Fruit fly (Drosophila melanogaster) whole organism, embryonic: ENCODE results near the gene Rad9.

ENCODE experiments used
- Aef1 ChIP-seq: fragments of 200-800 bp; sonication (Bioruptor generic); IDR thresholded peaks from 3 replicates; pipeline ENCODE4 v1.3.6; 2022; ENCODE audit warnings: missing biosample characterization, missing genetic modification characterization
- BEAF-32 ChIP-seq: fragments of 200-800 bp; sonication (Bioruptor generic); optimal IDR thresholded peaks from 3 replicates; lab custom pipeline; 2017; ENCODE audit warnings: missing biosample characterization, missing genetic modification characterization, mild to moderate bottlenecking, moderate library complexity, missing genetic modification reagents
- CG1233 ChIP-seq: fragments of 200-800 bp; sonication (Bioruptor generic); optimal IDR thresholded peaks from 4 replicates; lab custom pipeline; 2018; ENCODE audit warnings: missing biosample characterization, mild to moderate bottlenecking, missing genetic modification characterization
- CG12659 ChIP-seq: fragments of 200-800 bp; sonication (Bioruptor generic); optimal IDR thresholded peaks from 3 replicates; lab custom pipeline; 2017; ENCODE audit warnings: mild to moderate bottlenecking, missing biosample characterization, missing genetic modification reagents, missing genetic modification characterization
- CG1603 ChIP-seq: fragments of 200-800 bp; sonication (Bioruptor generic); optimal IDR thresholded peaks from 2 replicates; lab custom pipeline; 2019; ENCODE audit warnings: missing biosample characterization, mild to moderate bottlenecking, missing genetic modification characterization, moderate library complexity
- CG16779 ChIP-seq: fragments of 200-800 bp; sonication (Bioruptor generic); IDR thresholded peaks from 2 replicates; pipeline ENCODE4 v1.3.6; 2022; ENCODE audit warnings: missing biosample characterization, missing genetic modification characterization
- CG17829 ChIP-seq: fragments of 200-800 bp; optimal IDR thresholded peaks from 2 replicates; lab custom pipeline; 2019; ENCODE audit warnings: missing biosample characterization, mild to moderate bottlenecking, missing genetic modification characterization, moderate library complexity
- CG2116 ChIP-seq: fragments of 200-800 bp; sonication (Bioruptor generic); optimal IDR thresholded peaks from 3 replicates; lab custom pipeline; 2018; ENCODE audit warnings: missing biosample characterization, mild to moderate bottlenecking, missing genetic modification characterization
- CG30020 ChIP-seq: fragments of 200-800 bp; optimal IDR thresholded peaks from 2 replicates; lab custom pipeline; 2019; ENCODE audit warnings: missing biosample characterization, mild to moderate bottlenecking, missing genetic modification characterization, moderate library complexity
- CG3065 ChIP-seq: fragments of 200-800 bp; sonication (Bioruptor generic); optimal IDR thresholded peaks from 2 replicates; lab custom pipeline; 2016; ENCODE audit warnings: missing biosample characterization, missing genetic modification characterization
- CG32532 ChIP-seq: fragments of 200-800 bp; sonication (Bioruptor generic); IDR thresholded peaks from 2 replicates; pipeline ENCODE4 v1.3.6; 2022; ENCODE audit warnings: missing biosample characterization, missing genetic modification characterization
- CG33557 ChIP-seq: fragments of 200-800 bp; sonication (Bioruptor generic); optimal IDR thresholded peaks from 2 replicates; lab custom pipeline; 2019; ENCODE audit warnings: missing biosample characterization, mild to moderate bottlenecking, missing genetic modification characterization, moderate library complexity
- CG43689 ChIP-seq: fragments of 200-800 bp; sonication (Bioruptor generic); IDR thresholded peaks from 2 replicates; pipeline ENCODE4 v1.3.6; 2022; ENCODE audit warnings: missing biosample characterization, missing genetic modification characterization
- CG4404 ChIP-seq: fragments of 200-800 bp; sonication (Bioruptor generic); IDR thresholded peaks from 2 replicates; pipeline ENCODE4 v1.3.6; 2022; ENCODE audit warnings: missing biosample characterization, missing genetic modification characterization
- CG5953 ChIP-seq: fragments of 200-800 bp; sonication (Bioruptor generic); IDR thresholded peaks from 2 replicates; pipeline ENCODE4 v1.3.6; 2022; ENCODE audit warnings: missing biosample characterization, missing genetic modification characterization
- CG6689 ChIP-seq: fragments of 200-800 bp; sonication (Bioruptor generic); IDR thresholded peaks from 2 replicates; pipeline ENCODE4 v1.3.6; 2022; ENCODE audit warnings: missing biosample characterization, missing genetic modification characterization
- CG7839 ChIP-seq: fragments of 200-800 bp; sonication (Bioruptor generic); optimal IDR thresholded peaks from 3 replicates; lab custom pipeline; 2018; ENCODE audit warnings: missing biosample characterization, mild to moderate bottlenecking, missing genetic modification characterization, moderate library complexity
- CG7987 ChIP-seq: fragments of 200-800 bp; sonication (Bioruptor generic); optimal IDR thresholded peaks from 2 replicates; lab custom pipeline; 2018; ENCODE audit warnings: missing biosample characterization, mild to moderate bottlenecking, missing genetic modification characterization, moderate library complexity
- CG8089 ChIP-seq: fragments of 200-800 bp; sonication (Bioruptor generic); optimal IDR thresholded peaks from 3 replicates; lab custom pipeline; 2016; ENCODE audit warnings: missing biosample characterization, missing genetic modification characterization
- CG8290 ChIP-seq, 3 experiments: fragments of 200-800 bp; sonication (Bioruptor generic); optimal IDR thresholded peaks; 2 replicates each; lab custom pipeline; 2016 to 2019; ENCODE audit warnings: missing biosample characterization in 3 of 3, missing genetic modification characterization in 3 of 3, mild to moderate bottlenecking in 2 of 3, moderate library complexity in 1 of 3
- CrebB ChIP-seq: fragments of 200-800 bp; sonication (Bioruptor generic); optimal IDR thresholded peaks from 3 replicates; lab custom pipeline; 2018; ENCODE audit warnings: missing biosample characterization, mild to moderate bottlenecking, missing genetic modification characterization
- Drgx ChIP-seq: fragments of 200-800 bp; sonication (Bioruptor generic); IDR thresholded peaks from 2 replicates; pipeline ENCODE4 v1.3.6; 2022; ENCODE audit warnings: missing biosample characterization, missing genetic modification characterization
- Ets97D ChIP-seq: fragments of 200-800 bp; sonication (Bioruptor generic); optimal IDR thresholded peaks from 3 replicates; lab custom pipeline; 2016; ENCODE audit warnings: missing biosample characterization, missing genetic modification characterization
- Fer1 ChIP-seq: fragments of 200-800 bp; sonication (Bioruptor generic); optimal IDR thresholded peaks from 2 replicates; lab custom pipeline; 2017; ENCODE audit warnings: missing biosample characterization, mild to moderate bottlenecking, missing genetic modification characterization
- Hr78 ChIP-seq, 2 experiments: fragments of 200-800 bp in 1 of 2; fragments of >200 bp in 1 of 2; sonication (Bioruptor generic) in 1 of 2; optimal IDR thresholded peaks; 2 replicates each; lab custom pipeline; 2017 to 2019; ENCODE audit warnings: missing biosample characterization in 2 of 2, missing genetic modification characterization in 2 of 2, mild to moderate bottlenecking in 1 of 2, moderate library complexity in 1 of 2
- Nf-YB ChIP-seq: fragments of 200-800 bp; sonication (Bioruptor generic); optimal IDR thresholded peaks from 3 replicates; lab custom pipeline; 2019; ENCODE audit warnings: missing biosample characterization, mild to moderate bottlenecking, missing genetic modification characterization, moderate library complexity
- Opbp ChIP-seq: fragments of 200-800 bp; sonication (Bioruptor generic); IDR thresholded peaks from 3 replicates; pipeline ENCODE4 v1.3.6; 2022; ENCODE audit warnings: missing biosample characterization, missing genetic modification characterization; ENCODE audit not compliant: partially characterized antibody
- Scr ChIP-seq: fragments of 200-800 bp; sonication (Bioruptor generic); IDR thresholded peaks from 2 replicates; pipeline ENCODE4 v1.3.6; 2022; ENCODE audit warnings: missing biosample characterization, missing genetic modification characterization; ENCODE audit not compliant: partially characterized antibody
- Side ChIP-seq: fragments of 200-800 bp; sonication (Bioruptor generic); optimal IDR thresholded peaks from 2 replicates; lab custom pipeline; 2016; ENCODE audit warnings: missing biosample characterization, missing genetic modification characterization
- Stat92E ChIP-seq, 3 experiments: fragments of >200 bp in 2 of 3; fragments of 200-800 bp in 1 of 3; sonication (Bioruptor generic) in 1 of 3; optimal IDR thresholded peaks; 2 replicates each; lab custom pipeline; 2017 to 2019; ENCODE audit warnings: missing biosample characterization in 3 of 3, missing genetic modification characterization in 3 of 3, mild to moderate bottlenecking in 1 of 3, moderate library complexity in 1 of 3
- az2 ChIP-seq: fragments of 200-800 bp; sonication (Bioruptor generic); optimal IDR thresholded peaks from 3 replicates; lab custom pipeline; 2016; ENCODE audit warnings: missing biosample characterization, missing genetic modification characterization
- chinmo ChIP-seq: fragments of 200-800 bp; sonication (Bioruptor generic); IDR thresholded peaks from 4 replicates; pipeline ENCODE4 v1.3.6; 2022; ENCODE audit warnings: missing biosample characterization, missing genetic modification characterization; ENCODE audit not compliant: partially characterized antibody
- fd102C ChIP-seq: fragments of 200-800 bp; sonication (Bioruptor generic); optimal IDR thresholded peaks from 2 replicates; lab custom pipeline; 2018; ENCODE audit warnings: missing biosample characterization, mild to moderate bottlenecking, missing genetic modification characterization, moderate library complexity
- hb ChIP-seq: fragments of 200-800 bp; sonication (Bioruptor generic); IDR thresholded peaks from 3 replicates; pipeline ENCODE4 v1.3.6; 2022; ENCODE audit warnings: missing biosample characterization, missing genetic modification characterization; ENCODE audit not compliant: partially characterized antibody
- hkb ChIP-seq, 2 experiments: fragments of 200-800 bp in 1 of 2; fragments of >200 bp in 1 of 2; sonication (Bioruptor generic) in 1 of 2; IDR thresholded peaks in 1 of 2; optimal IDR thresholded peaks in 1 of 2; 2 replicates each; pipeline versions ENCODE4 v1.3.6 to Lab custom; 2017 to 2022; ENCODE audit warnings: missing biosample characterization in 1 of 2, missing genetic modification characterization in 1 of 2
- lab ChIP-seq: fragments of 200-800 bp; sonication (Bioruptor generic); optimal IDR thresholded peaks from 3 replicates; lab custom pipeline; 2017; ENCODE audit warnings: missing biosample characterization, missing genetic modification characterization, mild to moderate bottlenecking, moderate library complexity, missing genetic modification reagents
- pros ChIP-seq: fragments of 200-800 bp; sonication (Bioruptor generic); optimal IDR thresholded peaks from 3 replicates; lab custom pipeline; 2019; ENCODE audit warnings: missing biosample characterization, mild to moderate bottlenecking, missing genetic modification characterization, moderate library complexity
- pzg ChIP-seq: fragments of 200-800 bp; sonication (Bioruptor generic); optimal IDR thresholded peaks from 3 replicates; lab custom pipeline; 2018; ENCODE audit warnings: missing biosample characterization, mild to moderate bottlenecking, missing genetic modification characterization, moderate library complexity
- scrt ChIP-seq: fragments of 200-800 bp; sonication (Bioruptor generic); optimal IDR thresholded peaks from 2 replicates; lab custom pipeline; 2018; ENCODE audit warnings: missing biosample characterization, mild to moderate bottlenecking, missing genetic modification characterization, moderate library complexity
- slp2 ChIP-seq: fragments of 200-800 bp; sonication (Bioruptor generic); optimal IDR thresholded peaks from 2 replicates; lab custom pipeline; 2016; ENCODE audit warnings: missing biosample characterization, missing genetic modification characterization
- tin ChIP-seq: fragments of 200-800 bp; sonication (Bioruptor generic); optimal IDR thresholded peaks from 3 replicates; lab custom pipeline; 2016; ENCODE audit warnings: missing biosample characterization, missing genetic modification characterization
- vvl ChIP-seq: fragments of 200-800 bp; sonication (Bioruptor generic); IDR thresholded peaks from 2 replicates; pipeline ENCODE4 v1.3.6; 2022; ENCODE audit warnings: missing biosample characterization, missing genetic modification characterization
- wor ChIP-seq: fragments of 200-800 bp; sonication (Bioruptor generic); IDR thresholded peaks from 2 replicates; pipeline ENCODE4 v1.3.6; 2022; ENCODE audit warnings: missing biosample characterization, missing genetic modification characterization
- zen2 ChIP-seq: fragments of 200-800 bp; sonication (Bioruptor generic); IDR thresholded peaks from 3 replicates; pipeline ENCODE4 v1.3.6; 2022; ENCODE audit warnings: missing biosample characterization, missing genetic modification characterization; ENCODE audit not compliant: partially characterized antibody

Rad9 gene

dm6 chr3L:18865447-18866367, 6.6 kb downstream of the Rad9 start, which contains the start of gene CG14074 (continued):
- TF ChIP-seq CG30020 (peak; percentile 66), CG6689 (GFP tag; lab: Robert Waterston, UW) (no peak), CG1603 (tag; lab: Kevin White, UChicago) (peak; percentile 63), CG12659 (GFP tag; lab: Kevin White, UChicago) (peak; percentile 44), CG17829 (tag; lab: Kevin White, UChicago) (no peak), Scr (GFP tag; lab: Robert Waterston, UW) (peak; percentile 66), pros (GFP tag; lab: Kevin White, UChicago) (no peak), vvl (GFP tag; lab: Robert Waterston, UW) (peak; percentile 60), hb (GFP tag; lab: Robert Waterston, UW) (peak; percentile 72), CG1233 (no peak), CrebB (no peak), Opbp (peak; percentile 78; the same call in 2 of the 3 replicates), pzg (GFP tag; lab: Kevin White, UChicago) (peak; percentile 48), Nf-YB (GFP tag; lab: Kevin White, UChicago) (no peak), tin (GFP tag; lab: Kevin White, UChicago) (no peak), CG8089 (GFP tag; lab: Kevin White, UChicago) (no peak), hkb (optimal IDR thresholded peaks at IDR 0.05; lab: Kevin White, UChicago) (no peak), hkb (GFP tag; IDR thresholded peaks at IDR 0.05; lab: Robert Waterston, UW) (0 out of 2 replicates have a peak, but pooled peaks have one; percentile 21), wor (GFP tag; lab: Robert Waterston, UW) (no peak), CG4404 (no peak), Hr78 (GFP tag; optimal IDR thresholded peaks at IDR 0.05; lab: Kevin White, UChicago) (no peak), lab (GFP tag; lab: Kevin White, UChicago) (no peak), Fer1 (peak; percentile 16), CG32532 (GFP tag; lab: Robert Waterston, UW) (no peak), BEAF-32 (GFP tag; lab: Kevin White, UChicago) (peak; percentile 74), CG5953 (GFP tag; lab: Robert Waterston, UW) (no peak), CG7839 (tag; lab: Kevin White, UChicago) (no peak), Side (GFP tag; lab: Kevin White, UChicago) (no peak), CG7987 (GFP tag; lab: Kevin White, UChicago) (no peak), CG3065 (GFP tag; lab: Kevin White, UChicago) (no peak), CG8290 (GFP tag; optimal IDR thresholded peaks at IDR 0.05; lab: Kevin White, UChicago) (peak; percentile 12), CG8290 (tag; optimal IDR thresholded peaks at IDR 0.05; lab: Kevin White, UChicago) (peak; percentile 59 to 72), slp2 (GFP tag; lab: Kevin White, UChicago) (no peak), CG33557 (GFP tag; lab: Kevin White, UChicago) (no peak), CG16779 (no peak), CG2116 (GFP tag; lab: Kevin White, UChicago) (peak; percentile 72), CG43689 (no peak), fd102C (GFP tag; lab: Kevin White, UChicago) (no peak)

dm6 chr3L:18863327-18863726, 9.0 kb downstream of the Rad9 start, which contains the start of gene CG6865:
Gene CG6865, plus strand, starts transcription at chr3L:18863647.
- no peak for TF ChIP-seq Ets97D (GFP tag; lab: Kevin White, UChicago)
- no peak for TF ChIP-seq Aef1 (GFP tag; lab: Robert Waterston, UW)
- no peak for TF ChIP-seq BEAF-32 (GFP tag; lab: Kevin White, UChicago)
- TF ChIP-seq Drgx: no peak
- TF ChIP-seq Stat92E (GFP tag; optimal IDR thresholded peaks at IDR 0.05; lab: Kevin White, UChicago): no peak
- peak; percentile 81 for TF ChIP-seq scrt (GFP tag; lab: Kevin White, UChicago)
- TF ChIP-seq zen2 (GFP tag; lab: Robert Waterston, UW): no peak
- 0 out of 4 replicates have a peak, but pooled peaks have one; percentile 67 for TF ChIP-seq chinmo (GFP tag; lab: Robert Waterston, UW)
- TF ChIP-seq az2: no peak
